Fruit fly (Drosophila melanogaster) S2 (cell line): ENCODE measurements around the gene Nedd4.

Source experiments
- CG8478 ChIP-seq: fragments of >200 bp; optimal IDR thresholded peaks from 2 replicates; lab custom pipeline; 2018
- CTCF ChIP-seq, 2 experiments: fragments of >200 bp; optimal IDR thresholded peaks; 2 replicates each; lab custom pipeline; 2018

DNA sequence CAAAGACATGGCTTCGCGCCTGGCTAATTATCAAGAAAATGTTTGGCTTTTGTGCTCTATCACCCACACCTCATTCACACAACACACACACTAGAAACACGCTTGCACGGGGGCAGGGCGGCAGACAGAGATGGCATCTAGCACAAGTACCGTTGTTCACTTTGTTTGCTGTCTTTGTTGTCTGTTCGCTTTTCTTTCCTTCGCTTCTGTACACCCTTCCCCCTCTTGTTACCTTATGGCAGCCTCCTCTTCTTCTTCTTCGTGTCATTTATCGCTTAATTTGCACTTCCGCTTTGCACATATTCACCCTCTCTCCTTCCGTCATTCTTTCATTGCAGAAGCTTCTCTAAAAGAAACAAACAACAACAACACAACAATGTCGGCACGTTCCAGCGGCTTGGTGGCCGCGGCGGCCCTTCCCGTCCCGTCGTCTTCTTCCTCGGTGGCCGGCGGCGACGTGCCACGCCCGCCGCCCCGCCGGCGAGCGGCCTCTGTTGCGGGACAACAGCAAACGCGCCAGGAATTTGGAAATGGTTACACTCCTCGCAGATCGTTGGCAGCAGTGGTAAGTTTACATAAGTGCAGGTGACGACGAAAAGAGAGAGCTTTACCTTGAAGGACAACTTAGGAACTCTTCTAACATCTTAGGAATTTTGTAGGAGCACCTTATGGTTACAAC, 729 bp downstream of the Nedd4 start:
- TF ChIP-seq CTCF (optimal IDR thresholded peaks at IDR 0.05; lab: Kevin White, UChicago) (no peak), CG8478 (lab: Kevin White, UChicago) (no peak)
